Worm (Caenorhabditis elegans) whole organism, early embryonic: ENCODE data around the gene rpap-3.

Experiments
- B0310.2 ChIP-seq: sonication (generic microtip); optimal IDR thresholded peaks from 2 replicates; lab custom pipeline; 2016; ENCODE audit warnings: mild to moderate bottlenecking, missing genetic modification characterization, missing compliant biosample characterization
- F13C5.2 ChIP-seq: sonication (generic microtip); optimal IDR thresholded peaks from 2 replicates; lab custom pipeline; 2017; ENCODE audit warnings: mild to moderate bottlenecking, missing genetic modification characterization, inconsistent platforms, missing compliant biosample characterization
- ama-1 ChIP-seq: fragments of 150-350 bp; optimal IDR thresholded peaks from 2 replicates; lab custom pipeline; 2014
- ets-7 ChIP-seq: sonication (generic microtip); optimal IDR thresholded peaks from 2 replicates; lab custom pipeline; 2016; ENCODE audit warnings: missing genotype, missing genetic modification characterization, missing compliant biosample characterization
- flt-1 ChIP-seq: fragments of 200-800 bp; sonication (Bioruptor generic); IDR thresholded peaks from 2 replicates; pipeline ENCODE4 v1.3.6; 2022; ENCODE audit warnings: missing genetic modification characterization, missing compliant biosample characterization
- hmbx-1 ChIP-seq: sonication (generic microtip); optimal IDR thresholded peaks from 2 replicates; lab custom pipeline; 2016; ENCODE audit warnings: mild to moderate bottlenecking, missing genetic modification characterization, missing compliant biosample characterization
- pes-1 ChIP-seq: fragments of 200-800 bp; sonication (Bioruptor generic); IDR thresholded peaks from 2 replicates; pipeline ENCODE4 v1.3.6; 2022; ENCODE audit warnings: missing genetic modification reagents, missing genetic modification characterization, missing compliant biosample characterization
- scrt-1 ChIP-seq: fragments of 200-800 bp; sonication (Bioruptor generic); IDR thresholded peaks from 2 replicates; pipeline ENCODE4 v1.3.6; 2022; ENCODE audit warnings: missing genetic modification characterization, missing compliant biosample characterization
- sea-1 ChIP-seq: fragments of 200-800 bp; sonication (Bioruptor generic); conservative IDR thresholded peaks from 2 replicates; pipeline ENCODE4 v1.3.6; 2022; ENCODE audit warnings: missing genetic modification characterization, missing compliant biosample characterization
- tbx-11 ChIP-seq: fragments of 200-800 bp; sonication (Bioruptor generic); IDR thresholded peaks from 2 replicates; pipeline ENCODE4 v1.3.6; 2022; ENCODE audit warnings: missing genetic modification characterization, missing compliant biosample characterization

- TF ChIP-seq F13C5.2 (tag; lab: Kevin White, UChicago) (no peak), sea-1 (no peak), ama-1 (lab: Kevin White, UChicago) (no peak), pes-1 (no peak), flt-1 (GFP tag; lab: Robert Waterston, UW) (no peak), scrt-1 (GFP tag; lab: Robert Waterston, UW) (no peak), tbx-11 (no peak), ets-7 (tag; lab: Kevin White, UChicago) (no peak), B0310.2 (no peak), hmbx-1 (tag; lab: Kevin White, UChicago) (no peak)
Observed at ce11 chrIV:7822524-7822923, 43.8 kb upstream of the rpap-3 start, which contains the start of gene T14A8.2.
